Comparison of ENCODE assay signal across 4 fruit fly cellular contexts in the genomic region with DNA sequence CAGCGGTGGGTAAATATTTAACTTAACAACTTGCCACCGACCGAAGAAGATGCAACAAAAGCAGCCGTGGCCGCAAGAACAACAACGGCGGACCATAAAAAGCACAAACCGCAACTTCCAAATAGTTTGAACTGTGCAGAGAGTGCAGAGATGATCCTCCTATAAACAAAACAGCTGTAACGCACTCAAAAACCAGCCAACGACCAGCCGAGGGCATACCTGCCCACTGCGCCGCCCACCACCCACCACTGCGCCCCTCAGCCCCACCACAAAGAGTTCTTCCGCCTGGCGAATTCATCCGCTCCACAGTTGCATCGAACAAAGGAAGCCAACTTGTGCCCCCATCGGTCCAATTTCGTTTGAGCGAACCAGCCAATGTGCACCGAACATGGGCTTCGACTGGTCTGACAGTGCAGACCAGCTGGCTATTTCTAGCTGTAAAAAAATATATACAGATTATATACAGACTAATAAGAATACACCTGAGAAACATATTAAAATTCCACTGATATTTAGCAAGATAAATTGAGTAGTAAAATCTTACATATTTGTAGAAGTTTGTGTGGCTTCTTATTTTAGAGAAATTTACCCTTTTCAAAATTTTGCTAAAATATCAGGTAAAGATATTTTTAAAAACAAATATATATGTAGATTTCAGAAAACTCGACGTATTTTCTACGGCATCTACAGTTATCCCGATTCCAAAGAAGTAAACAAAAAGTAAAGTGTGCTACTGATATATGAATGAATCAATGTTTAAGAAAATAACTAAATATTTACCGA.
TF ChIP-seq lines count a peak whose summit lies in the region.

No protein-coding gene starts in this region.

- no peak for TF ChIP-seq CTCF in whole organism, embryonic (GFP tag; optimal IDR thresholded peaks at IDR 0.05; lab: Kevin White, UChicago)

TF ChIP-seq in whole organism, embryonic, 481 proteins besides CTCF, POLR2A, EP300 and RAD21 (continues in another document):
- TF ChIP-seq Nf-YC (tag; optimal IDR thresholded peaks at IDR 0.05; lab: Kevin White, UChicago) (peak; percentile 14), run (tag; optimal IDR thresholded peaks at IDR 0.05; lab: Kevin White, UChicago) (no peak), Rfx (GFP tag; IDR thresholded peaks at IDR 0.05; lab: Robert Waterston, UW) (0 out of 2 replicates have a peak, but pooled peaks have one; percentile 20), PHDP (tag; optimal IDR thresholded peaks at IDR 0.05; lab: Kevin White, UChicago) (no peak), phol (tag; optimal IDR thresholded peaks at IDR 0.05; lab: Kevin White, UChicago) (no peak), CG13424 (tag; optimal IDR thresholded peaks at IDR 0.05; lab: Kevin White, UChicago) (no peak), crol (GFP tag; IDR thresholded peaks at IDR 0.05; lab: Robert Waterston, UW) (peak; percentile 66), Doc3 (GFP tag; IDR thresholded peaks at IDR 0.05; lab: Robert Waterston, UW; ENCODE audit: partially characterized antibody) (no peak), D19A (tag; optimal IDR thresholded peaks at IDR 0.05; lab: Kevin White, UChicago) (peak; percentile 34), CG7963 (GFP tag; IDR thresholded peaks at IDR 0.05; lab: Robert Waterston, UW; ENCODE audit: partially characterized antibody) (0 out of 3 replicates have a peak, but pooled peaks have one; percentile 21), ATbp (GFP tag; optimal IDR thresholded peaks at IDR 0.05; lab: Kevin White, UChicago) (no peak), sr (GFP tag; IDR thresholded peaks at IDR 0.05; lab: Robert Waterston, UW) (peak; percentile 73), z (GFP tag; IDR thresholded peaks at IDR 0.05; lab: Robert Waterston, UW) (peak; percentile 49; the same call in 1 of the 3 replicates), twi (tag; optimal IDR thresholded peaks at IDR 0.05; lab: Kevin White, UChicago) (no peak), oc (tag; optimal IDR thresholded peaks at IDR 0.05; lab: Kevin White, UChicago) (no peak), MBD-R2 (GFP tag; IDR thresholded peaks at IDR 0.05; lab: Robert Waterston, UW) (no peak), ato (GFP tag; IDR thresholded peaks at IDR 0.05; lab: Robert Waterston, UW; ENCODE audit: partially characterized antibody) (peak; percentile 43; the same call in 1 of the 2 replicates), CG14710 (tag; optimal IDR thresholded peaks at IDR 0.05; lab: Kevin White, UChicago) (peak; percentile 32), Drgx (GFP tag; IDR thresholded peaks at IDR 0.05; lab: Robert Waterston, UW) (0 out of 2 replicates have a peak, but pooled peaks have one; percentile 25)

TF ChIP-seq in whole organism, prepupa, 60 proteins besides CTCF, POLR2A, EP300 and RAD21:
- no peak for TF ChIP-seq Gug (GFP tag; IDR thresholded peaks at IDR 0.05; lab: Robert Waterston, UW)
- peak; percentile 60; the same call in 2 of the 3 replicates for TF ChIP-seq CG6163 (GFP tag; IDR thresholded peaks at IDR 0.05; lab: Robert Waterston, UW)
- peak; percentile 23 for TF ChIP-seq Met (GFP tag; optimal IDR thresholded peaks at IDR 0.05; lab: Kevin White, UChicago)
- peak; percentile 32 for TF ChIP-seq topi (GFP tag; optimal IDR thresholded peaks at IDR 0.05; lab: Kevin White, UChicago)
- TF ChIP-seq Smox (GFP tag; optimal IDR thresholded peaks at IDR 0.05; lab: Kevin White, UChicago), result peak; percentile 25
- peak; percentile 19 for TF ChIP-seq cyc (GFP tag; optimal IDR thresholded peaks at IDR 0.05; lab: Kevin White, UChicago)
- peak; percentile 68 for TF ChIP-seq Eip78C (GFP tag; lab: Kevin White, UChicago)
- TF ChIP-seq esn (GFP tag; optimal IDR thresholded peaks at IDR 0.05; lab: Kevin White, UChicago), result peak; percentile 40
- no peak for TF ChIP-seq CG15336 (GFP tag; IDR thresholded peaks at IDR 0.05; lab: Robert Waterston, UW)
- TF ChIP-seq CG3032 (tag; optimal IDR thresholded peaks at IDR 0.05; lab: Kevin White, UChicago), result peak; percentile 17
- peak; percentile 14 for TF ChIP-seq CG6854 (GFP tag; optimal IDR thresholded peaks at IDR 0.05; lab: Kevin White, UChicago)
- no peak for TF ChIP-seq Blimp-1 (GFP tag; optimal IDR thresholded peaks at IDR 0.05; lab: Kevin White, UChicago)
- no peak for TF ChIP-seq OdsH (GFP tag; optimal IDR thresholded peaks at IDR 0.05; lab: Kevin White, UChicago)
- TF ChIP-seq fkh (GFP tag; optimal IDR thresholded peaks at IDR 0.05; lab: Kevin White, UChicago), result no peak
- TF ChIP-seq CG32006 (GFP tag; optimal IDR thresholded peaks at IDR 0.05; lab: Kevin White, UChicago), result peak; percentile 22
- TF ChIP-seq svp (GFP tag; lab: Kevin White, UChicago), result peak; percentile 67
- no peak for TF ChIP-seq Sox15 (GFP tag; optimal IDR thresholded peaks at IDR 0.05; lab: Kevin White, UChicago)

TF ChIP-seq in whole organism, pupa, 21 proteins besides CTCF, POLR2A, EP300 and RAD21:
- TF ChIP-seq Pif1A (GFP tag; optimal IDR thresholded peaks at IDR 0.05; lab: Kevin White, UChicago), result no peak
- TF ChIP-seq CG14655 (GFP tag; optimal IDR thresholded peaks at IDR 0.05; lab: Kevin White, UChicago), result peak; percentile 26
- TF ChIP-seq Ets98B (GFP tag; IDR thresholded peaks at IDR 0.05; lab: Robert Waterston, UW), result peak; percentile 14; the same call in 1 of the 2 replicates
- peak; percentile 51; the same call in 2 of the 3 replicates for TF ChIP-seq CG4496 (GFP tag; IDR thresholded peaks at IDR 0.05; lab: Robert Waterston, UW)
- peak; percentile 28 for TF ChIP-seq CG8159 (tag; optimal IDR thresholded peaks at IDR 0.05; lab: Kevin White, UChicago)
- TF ChIP-seq CG8301 (tag; optimal IDR thresholded peaks at IDR 0.05; lab: Kevin White, UChicago), result no peak
- TF ChIP-seq Pif1B (GFP tag; optimal IDR thresholded peaks at IDR 0.05; lab: Kevin White, UChicago), result no peak
- peak; percentile 62 for TF ChIP-seq EcR (GFP tag; optimal IDR thresholded peaks at IDR 0.05; lab: Kevin White, UChicago)
- peak; percentile 82 for TF ChIP-seq CG13204 (GFP tag; optimal IDR thresholded peaks at IDR 0.05; lab: Kevin White, UChicago)

TF ChIP-seq in whole organism, wandering third instar larva, 38 proteins besides CTCF, POLR2A, EP300 and RAD21:
- TF ChIP-seq woc (GFP tag; optimal IDR thresholded peaks at IDR 0.05; lab: Kevin White, UChicago) (peak; percentile 39), dl (GFP tag; optimal IDR thresholded peaks at IDR 0.05; lab: Kevin White, UChicago; ENCODE audit: insufficient read depth in 1 of 2, partially characterized antibody in 2 of 2) (no peak), ey (GFP tag; optimal IDR thresholded peaks at IDR 0.05; lab: Kevin White, UChicago) (no peak), Myc (optimal IDR thresholded peaks at IDR 0.05; lab: Kevin White, UChicago) (peak; percentile 87), lola (GFP tag; optimal IDR thresholded peaks at IDR 0.05; lab: Kevin White, UChicago) (no peak), CG32264 (GFP tag; optimal IDR thresholded peaks at IDR 0.05; lab: Kevin White, UChicago) (no peak), sv (GFP tag; optimal IDR thresholded peaks at IDR 0.05; lab: Kevin White, UChicago) (no peak), Sp1 (GFP tag; optimal IDR thresholded peaks at IDR 0.05; lab: Kevin White, UChicago) (no peak), usp (GFP tag; optimal IDR thresholded peaks at IDR 0.05; lab: Kevin White, UChicago) (no peak), Rel (GFP tag; optimal IDR thresholded peaks at IDR 0.05; lab: Kevin White, UChicago) (no peak), Rel (tag; optimal IDR thresholded peaks at IDR 0.05; lab: Kevin White, UChicago) (no peak), dmrt93B (GFP tag; optimal IDR thresholded peaks at IDR 0.05; lab: Kevin White, UChicago) (peak; percentile 18), tai (GFP tag; optimal IDR thresholded peaks at IDR 0.05; lab: Kevin White, UChicago) (no peak), psq (GFP tag; optimal IDR thresholded peaks at IDR 0.05; lab: Kevin White, UChicago) (no peak)

Comparison
In these comparisons a context has a peak if more than half of its experiments do, and no peak if none do; other contexts are left out.
1. Of the 7 proteins assayed by ChIP-seq in both whole organism, embryonic and whole organism, prepupa: peak only in whole organism, embryonic: none; only in whole organism, prepupa: CG6854; in both: none; in neither: 6.